Fruit fly (Drosophila melanogaster) Kc167 (cell line): Measurements from ENCODE around the gene EloB.

ENCODE experiments used
- Sin3A ChIP-seq: fragments of >200 bp; optimal IDR thresholded peaks from 2 replicates; lab custom pipeline; 2018; ENCODE audit warnings: missing external identifiers
- psq ChIP-seq: fragments of >200 bp; optimal IDR thresholded peaks from 2 replicates; lab custom pipeline; 2017; ENCODE audit warnings: missing external identifiers

DNA sequence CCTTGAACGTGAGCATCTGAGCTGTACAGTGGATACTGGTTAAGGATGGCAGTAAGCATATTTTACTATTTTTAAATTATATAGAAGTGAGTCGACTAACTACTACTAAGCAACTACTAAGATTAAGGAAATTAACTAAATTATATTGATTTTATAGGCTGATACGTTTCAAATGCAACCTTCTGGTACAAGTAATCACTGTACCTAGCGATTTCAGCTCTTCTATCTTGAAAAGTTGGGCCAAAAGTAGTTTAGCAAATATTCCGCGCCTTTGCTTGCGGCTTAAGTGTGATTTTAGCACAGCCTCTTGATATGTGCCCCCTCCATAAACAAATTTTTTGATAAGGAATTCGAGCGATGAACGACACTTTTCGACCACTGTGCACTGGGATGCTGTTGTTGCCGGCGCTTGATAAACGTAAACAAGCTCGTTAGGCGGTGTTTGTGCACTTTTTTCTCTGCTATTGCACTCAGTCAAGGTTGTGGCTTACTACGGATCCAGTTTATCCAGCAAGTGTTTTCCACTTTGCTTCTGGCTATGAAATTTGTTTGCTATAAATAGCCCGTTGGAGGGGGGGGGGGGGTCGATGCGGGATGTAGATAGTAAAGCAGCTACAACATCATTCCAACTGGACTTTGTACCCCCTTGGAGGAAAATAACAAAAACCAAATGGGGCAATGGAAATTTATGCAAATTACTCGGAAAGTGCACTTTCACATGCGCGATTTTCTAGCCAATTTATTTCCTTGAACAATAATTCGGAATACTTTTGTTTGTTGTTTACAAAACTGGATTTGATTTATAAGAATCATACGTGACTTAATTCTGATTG is 23.2 kb downstream of the EloB start:
- TF ChIP-seq psq (lab: Kevin White, UChicago), result no peak
- TF ChIP-seq Sin3A (lab: Kevin White, UChicago), result no peak
